Fruit fly (Drosophila melanogaster): ENCODE data around the gene CG14285.
A peak's percentile ranks its signal among the peaks of the same experiment; 100 is the strongest.

Gene CG14285

DNA sequence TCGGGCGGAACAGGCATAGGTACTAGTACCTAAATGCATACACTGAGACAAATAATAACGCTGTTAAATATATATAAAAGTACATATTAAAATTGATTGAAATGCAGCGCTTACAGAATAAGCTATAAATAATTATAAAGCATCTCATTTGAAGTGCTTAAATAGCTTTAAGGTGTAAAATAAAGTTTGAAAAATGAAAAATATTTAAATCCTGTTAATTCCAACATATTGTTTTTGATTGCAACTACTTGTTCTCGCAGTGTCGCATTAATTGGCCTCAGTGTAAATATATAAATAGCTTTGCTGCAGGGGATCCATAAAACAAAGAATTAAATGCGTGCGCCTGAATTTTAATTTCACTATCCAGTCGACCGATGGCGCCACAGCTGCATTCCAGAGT, 33.5 kb downstream of the CG14285 start (continued):
- TF ChIP-seq CG17361 (GFP tag; IDR thresholded peaks at IDR 0.05) (peak; percentile 27; the same call in 1 of the 3 replicates), HLH4C (GFP tag; IDR thresholded peaks at IDR 0.05; ENCODE audit: partially characterized antibody) (no peak), ci (GFP tag; IDR thresholded peaks at IDR 0.05) (0 out of 3 replicates have a peak, but pooled peaks have one; percentile 14), dmrt99B (tag; optimal IDR thresholded peaks at IDR 0.05) (peak; percentile 23), Oaz (GFP tag; IDR thresholded peaks at IDR 0.05) (no peak), CG3281 (GFP tag; optimal IDR thresholded peaks at IDR 0.05) (no peak), Dbx (GFP tag; IDR thresholded peaks at IDR 0.05) (no peak), nerfin-2 (GFP tag; IDR thresholded peaks at IDR 0.05; ENCODE audit: partially characterized antibody) (no peak), Hmx (GFP tag; optimal IDR thresholded peaks at IDR 0.05) (no peak), gem (tag; optimal IDR thresholded peaks at IDR 0.05) (peak; percentile 51), CG17568 (GFP tag; optimal IDR thresholded peaks at IDR 0.05) (no peak), CG8359 (GFP tag; optimal IDR thresholded peaks at IDR 0.05; ENCODE audit: borderline replicate concordance) (no peak), ftz-f1 (GFP tag; optimal IDR thresholded peaks at IDR 0.05) (no peak), Blimp-1 (GFP tag; optimal IDR thresholded peaks at IDR 0.05) (peak; percentile 29), bigmax (GFP tag; optimal IDR thresholded peaks at IDR 0.05) (no peak), schlank (tag; optimal IDR thresholded peaks at IDR 0.05) (no peak), HmgD (GFP tag; optimal IDR thresholded peaks at IDR 0.05) (no peak), caup (GFP tag; optimal IDR thresholded peaks at IDR 0.05; ENCODE audit: severe bottlenecking) (no peak), HLH3B (GFP tag; IDR thresholded peaks at IDR 0.05) (no peak), CG34224 (GFP tag; IDR thresholded peaks at IDR 0.05; ENCODE audit: partially characterized antibody) (no peak), odd (GFP tag; optimal IDR thresholded peaks at IDR 0.05) (no peak), ewg (GFP tag; optimal IDR thresholded peaks at IDR 0.05) (no peak), Max (GFP tag; optimal IDR thresholded peaks at IDR 0.05) (no peak), rib (GFP tag; IDR thresholded peaks at IDR 0.05) (no peak), CG12391 (tag; optimal IDR thresholded peaks at IDR 0.05) (no peak), CG14710 (tag; optimal IDR thresholded peaks at IDR 0.05) (peak; percentile 15), CG11560 (tag; IDR thresholded peaks at IDR 0.05) (no peak), CG10462 (GFP tag; optimal IDR thresholded peaks at IDR 0.05) (no peak), Chrac-16 (GFP tag; optimal IDR thresholded peaks at IDR 0.05) (no peak), gce (GFP tag; IDR thresholded peaks at IDR 0.05) (no peak), CG10543 (GFP tag; optimal IDR thresholded peaks at IDR 0.05) (no peak), CG2712 (tag; optimal IDR thresholded peaks at IDR 0.05) (peak; percentile 33)

DNA sequence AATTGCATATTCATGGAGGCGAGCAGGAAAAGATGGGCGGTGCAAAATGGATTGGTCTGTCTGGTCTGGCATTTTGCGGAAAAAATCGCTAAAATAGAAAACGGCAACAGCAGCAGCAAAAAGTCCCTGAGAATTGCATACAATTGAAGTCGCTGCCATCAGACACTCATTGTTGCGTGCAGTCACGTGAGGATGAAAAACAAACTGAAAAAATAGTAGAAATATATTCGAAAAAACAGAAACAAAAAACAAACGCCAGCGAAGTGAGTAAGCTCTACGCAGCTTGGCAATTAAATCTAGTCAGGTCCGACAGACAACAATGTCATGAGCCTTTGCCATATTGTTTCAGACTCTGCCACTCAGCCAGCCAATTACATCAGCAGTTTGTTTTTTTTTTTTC, 34.4 kb downstream of the CG14285 start:
- TF ChIP-seq knrl (GFP tag; IDR thresholded peaks at IDR 0.05; ENCODE audit: partially characterized antibody) (0 out of 3 replicates have a peak, but pooled peaks have one; percentile 3), CG7745 (tag; optimal IDR thresholded peaks at IDR 0.05) (no peak), Fer3 (tag; optimal IDR thresholded peaks at IDR 0.05) (no peak), CG10979 (tag; optimal IDR thresholded peaks at IDR 0.05) (no peak), mld (GFP tag; IDR thresholded peaks at IDR 0.05; ENCODE audit: partially characterized antibody) (no peak)

DNA sequence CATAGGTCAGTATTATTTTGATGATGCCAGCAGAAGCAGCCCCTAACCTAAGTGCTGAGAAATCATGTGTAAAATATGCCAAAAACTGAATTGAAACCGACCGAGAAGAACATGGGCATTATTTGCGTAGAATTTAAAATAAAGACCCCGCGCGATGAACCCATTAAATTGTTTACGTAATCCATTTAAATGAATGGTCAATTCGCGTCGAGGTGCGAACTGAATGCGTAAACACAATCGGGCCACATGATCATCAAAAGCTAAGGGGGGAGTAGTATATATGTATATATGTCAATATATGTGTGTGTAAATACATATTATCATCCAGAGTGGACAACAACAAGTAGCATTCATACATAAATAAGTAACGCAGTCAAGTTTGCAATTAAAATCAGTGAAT, 35.3 kb downstream of the CG14285 start:
- TF ChIP-seq CG12236 (GFP tag; optimal IDR thresholded peaks at IDR 0.05) (no peak), pnt (GFP tag; optimal IDR thresholded peaks at IDR 0.05) (no peak), Camta (GFP tag; optimal IDR thresholded peaks at IDR 0.05) (no peak), gfzf (GFP tag; optimal IDR thresholded peaks at IDR 0.05) (no peak), CG13123 (GFP tag; optimal IDR thresholded peaks at IDR 0.05) (no peak), CG3407 (GFP tag; optimal IDR thresholded peaks at IDR 0.05) (no peak), ttk (GFP tag; IDR thresholded peaks at IDR 0.05) (no peak), Dbx (GFP tag; IDR thresholded peaks at IDR 0.05) (no peak), CG11696 (GFP tag; IDR thresholded peaks at IDR 0.05) (no peak), chif (GFP tag; optimal IDR thresholded peaks at IDR 0.05) (no peak), CG2875 (GFP tag; optimal IDR thresholded peaks at IDR 0.05) (no peak), Med (GFP tag) (peak; percentile 20), hkb (optimal IDR thresholded peaks at IDR 0.05) (no peak), hkb (GFP tag; IDR thresholded peaks at IDR 0.05) (0 out of 2 replicates have a peak, but pooled peaks have one; percentile 6), ac (GFP tag; optimal IDR thresholded peaks at IDR 0.05) (no peak)

Measured in whole organism, embryonic.